Worm (Caenorhabditis elegans) whole organism, midembryonic: Measurements from ENCODE around the gene C07A4.2.
A peak's percentile ranks its signal among the peaks of the same experiment; 100 is the strongest.

Experiments used
- T22C8.4 ChIP-seq: fragments of 200-800 bp; sonication (Bioruptor generic); IDR thresholded peaks from 2 replicates; pipeline ENCODE4 v1.3.6; 2022; ENCODE audit warnings: missing genetic modification characterization, missing compliant biosample characterization
- cog-1 ChIP-seq: sonication (generic microtip); optimal IDR thresholded peaks from 2 replicates; lab custom pipeline; 2016; ENCODE audit warnings: missing genetic modification characterization, missing compliant biosample characterization
- flt-1 ChIP-seq: fragments of 200-800 bp; sonication (Bioruptor generic); IDR thresholded peaks from 2 replicates; pipeline ENCODE4 v1.3.6; 2022; ENCODE audit warnings: missing genetic modification characterization, missing compliant biosample characterization
- klf-2 ChIP-seq: fragments of 200-800 bp; sonication (Bioruptor generic); conservative IDR thresholded peaks from 2 replicates; pipeline ENCODE4 v1.3.6; 2022; ENCODE audit warnings: missing genetic modification reagents, missing genetic modification characterization, missing compliant biosample characterization
- med-1 ChIP-seq: sonication (generic microtip); optimal IDR thresholded peaks from 2 replicates; lab custom pipeline; 2017; ENCODE audit warnings: missing genetic modification characterization, mild to moderate bottlenecking, missing compliant biosample characterization, antibody characterized with exemption, missing genetic modification reagents; ENCODE audit not compliant: insufficient read depth
- ref-1 ChIP-seq: fragments of 200-800 bp; sonication (Bioruptor generic); conservative IDR thresholded peaks from 2 replicates; pipeline ENCODE4 v1.3.6; 2022; ENCODE audit warnings: missing genetic modification reagents, missing genetic modification characterization, missing compliant biosample characterization
- tab-1 ChIP-seq: fragments of 200-800 bp; sonication (Bioruptor generic); IDR thresholded peaks from 2 replicates; pipeline ENCODE4 v1.3.6; 2022; ENCODE audit warnings: missing genetic modification characterization, missing compliant biosample characterization
- ztf-23 ChIP-seq: fragments of 200-800 bp; sonication (Bioruptor generic); IDR thresholded peaks from 2 replicates; pipeline ENCODE4 v1.3.6; 2022; ENCODE audit warnings: missing genetic modification reagents, missing genetic modification characterization, missing compliant biosample characterization
- ztf-29 ChIP-seq: fragments of 200-800 bp; sonication (Bioruptor generic); IDR thresholded peaks from 2 replicates; pipeline ENCODE4 v1.3.6; 2022; ENCODE audit warnings: missing genetic modification reagents, missing genetic modification characterization, missing compliant biosample characterization

Gene C07A4.2

ce11 chrX:10205321-10205720, 33.3 kb downstream of the C07A4.2 start, which contains the start of gene sex-1:
sex-1 (minus strand) TSS chrX:10205421.
- no peak for TF ChIP-seq tab-1 (GFP tag; lab: Robert Waterston, UW)
- TF ChIP-seq T22C8.4 (GFP tag; lab: Robert Waterston, UW), result no peak
- TF ChIP-seq med-1, result no peak
- TF ChIP-seq flt-1, result no peak
- no peak for TF ChIP-seq klf-2 (GFP tag; lab: Robert Waterston, UW)
- TF ChIP-seq cog-1 (tag; lab: Kevin White, UChicago), result no peak
- TF ChIP-seq ref-1 (GFP tag; lab: Robert Waterston, UW), result no peak
- TF ChIP-seq ztf-23 (GFP tag; lab: Robert Waterston, UW), result no peak
- no peak for TF ChIP-seq ztf-29 (GFP tag; lab: Robert Waterston, UW)

- TF ChIP-seq T22C8.4 (GFP tag; lab: Robert Waterston, UW) (no peak), ztf-23 (GFP tag; lab: Robert Waterston, UW) (no peak), flt-1 (peak; percentile 14; the same call in 1 of the 2 replicates), ztf-29 (GFP tag; lab: Robert Waterston, UW) (no peak), cog-1 (tag; lab: Kevin White, UChicago) (no peak), klf-2 (GFP tag; lab: Robert Waterston, UW) (no peak), tab-1 (GFP tag; lab: Robert Waterston, UW) (no peak)
Observed at ce11 chrX:10206008-10206407, 34.0 kb downstream of the C07A4.2 start.

- TF ChIP-seq tab-1 (GFP tag; lab: Robert Waterston, UW) (no peak), T22C8.4 (GFP tag; lab: Robert Waterston, UW) (no peak), flt-1 (no peak), ztf-23 (GFP tag; lab: Robert Waterston, UW) (no peak), med-1 (no peak), ztf-29 (GFP tag; lab: Robert Waterston, UW) (no peak), klf-2 (GFP tag; lab: Robert Waterston, UW) (no peak), ref-1 (GFP tag; lab: Robert Waterston, UW) (no peak), cog-1 (tag; lab: Kevin White, UChicago) (no peak)
Observed at ce11 chrX:10208481-10208880, 36.5 kb downstream of the C07A4.2 start.

- no peak for TF ChIP-seq ref-1 (GFP tag; lab: Robert Waterston, UW)
- TF ChIP-seq ztf-29 (GFP tag; lab: Robert Waterston, UW), result no peak
- no peak for TF ChIP-seq ztf-23 (GFP tag; lab: Robert Waterston, UW)
- TF ChIP-seq flt-1, result no peak
- no peak for TF ChIP-seq med-1
- TF ChIP-seq cog-1 (tag; lab: Kevin White, UChicago), result no peak
- no peak for TF ChIP-seq tab-1 (GFP tag; lab: Robert Waterston, UW)
- TF ChIP-seq T22C8.4 (GFP tag; lab: Robert Waterston, UW), result no peak
- no peak for TF ChIP-seq klf-2 (GFP tag; lab: Robert Waterston, UW)
Observed at ce11 chrX:10212469-10212868, 40.5 kb downstream of the C07A4.2 start, which contains the start of gene F44A6.3. F44A6.3 (plus strand) TSS chrX:10212769.

- no peak for TF ChIP-seq tab-1 (GFP tag; lab: Robert Waterston, UW)
- TF ChIP-seq ztf-23 (GFP tag; lab: Robert Waterston, UW), result no peak
- TF ChIP-seq flt-1, result no peak
- no peak for TF ChIP-seq cog-1 (tag; lab: Kevin White, UChicago)
- no peak for TF ChIP-seq med-1
- 0 out of 2 replicates have a peak, but pooled peaks have one; percentile 37 for TF ChIP-seq T22C8.4 (GFP tag; lab: Robert Waterston, UW)
- TF ChIP-seq klf-2 (GFP tag; lab: Robert Waterston, UW), result no peak
Observed at ce11 chrX:10215429-10215828, 43.4 kb downstream of the C07A4.2 start, which contains the start of gene F44A6.4. F44A6.4 (minus strand) TSS chrX:10215495.

ce11 chrX:10216344-10216743, 44.3 kb downstream of the C07A4.2 start:
- TF ChIP-seq tab-1 (GFP tag; lab: Robert Waterston, UW) (no peak), ztf-29 (GFP tag; lab: Robert Waterston, UW) (no peak), cog-1 (tag; lab: Kevin White, UChicago) (no peak), med-1 (no peak), ztf-23 (GFP tag; lab: Robert Waterston, UW) (no peak), klf-2 (GFP tag; lab: Robert Waterston, UW) (no peak), T22C8.4 (GFP tag; lab: Robert Waterston, UW) (no peak), ref-1 (GFP tag; lab: Robert Waterston, UW) (no peak), flt-1 (no peak)

ce11 chrX:10216857-10217256, 44.9 kb downstream of the C07A4.2 start:
- TF ChIP-seq flt-1 (no peak), ref-1 (GFP tag; lab: Robert Waterston, UW) (no peak), med-1 (no peak)

- no peak for TF ChIP-seq cog-1 (tag; lab: Kevin White, UChicago)
- TF ChIP-seq med-1, result no peak
- no peak for TF ChIP-seq flt-1
- no peak for TF ChIP-seq tab-1 (GFP tag; lab: Robert Waterston, UW)
- TF ChIP-seq ref-1 (GFP tag; lab: Robert Waterston, UW), result no peak
- TF ChIP-seq ztf-23 (GFP tag; lab: Robert Waterston, UW), result no peak
- no peak for TF ChIP-seq ztf-29 (GFP tag; lab: Robert Waterston, UW)
- no peak for TF ChIP-seq T22C8.4 (GFP tag; lab: Robert Waterston, UW)
- no peak for TF ChIP-seq klf-2 (GFP tag; lab: Robert Waterston, UW)
Observed at ce11 chrX:10218779-10219178, 46.8 kb downstream of the C07A4.2 start, which contains the start of gene F44A6.5. F44A6.5 (minus strand) TSS chrX:10218929.

ce11 chrX:10219184-10219705, 47.2 kb downstream of the C07A4.2 start:
- TF ChIP-seq tab-1 (GFP tag; lab: Robert Waterston, UW) (no peak), flt-1 (no peak), ztf-23 (GFP tag; lab: Robert Waterston, UW) (no peak), klf-2 (GFP tag; lab: Robert Waterston, UW) (no peak), cog-1 (tag; lab: Kevin White, UChicago) (no peak), T22C8.4 (GFP tag; lab: Robert Waterston, UW) (no peak), ref-1 (GFP tag; lab: Robert Waterston, UW) (no peak), ztf-29 (GFP tag; lab: Robert Waterston, UW) (no peak), med-1 (no peak)
